Fruit fly (Drosophila melanogaster): Measurements from ENCODE around the gene mRpS18B.

dm6 chr2L:20091094-20091679, 5.9 kb downstream of the mRpS18B start, which contains the start of the genes CG10747 and Pyroxd1:
- TF ChIP-seq Myc (optimal IDR thresholded peaks at IDR 0.05) (no peak), h (optimal IDR thresholded peaks at IDR 0.05) (no peak), insv (optimal IDR thresholded peaks at IDR 0.05) (no peak)

All from Kc167 (cell line).